Worm (Caenorhabditis elegans): Measurements from ENCODE around the gene Y105C5B.1.

Gene Y105C5B.1

ce11 chrIV:15870356-15870755 is at the start of gene Y105C5B.1:
TSS of gene Y105C5B.1 (plus strand) at chrIV:15870656.
- TF ChIP-seq unc-62 (GFP tag; optimal IDR thresholded peaks at IDR 0.05), result no peak

DNA sequence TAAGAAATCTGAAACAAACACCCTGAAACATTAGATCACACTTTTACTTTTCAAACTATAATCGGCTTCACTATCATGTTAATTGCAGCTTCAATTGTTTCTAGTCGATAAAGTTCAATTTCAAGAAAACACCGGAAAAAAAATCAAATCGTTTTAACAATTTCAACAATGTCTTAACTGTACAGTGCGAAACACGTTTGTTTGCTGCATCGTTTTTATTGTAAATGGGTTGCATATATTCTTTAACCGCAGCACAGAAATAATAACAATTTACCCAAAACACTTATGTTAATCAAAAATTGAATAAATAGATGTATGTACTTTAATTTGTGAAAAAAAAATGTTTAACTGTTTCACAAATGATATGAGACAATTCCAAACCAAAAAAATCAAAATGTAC is 26.4 kb upstream of the Y105C5B.1 start:
- no peak for TF ChIP-seq unc-62 (GFP tag; optimal IDR thresholded peaks at IDR 0.05)

DNA sequence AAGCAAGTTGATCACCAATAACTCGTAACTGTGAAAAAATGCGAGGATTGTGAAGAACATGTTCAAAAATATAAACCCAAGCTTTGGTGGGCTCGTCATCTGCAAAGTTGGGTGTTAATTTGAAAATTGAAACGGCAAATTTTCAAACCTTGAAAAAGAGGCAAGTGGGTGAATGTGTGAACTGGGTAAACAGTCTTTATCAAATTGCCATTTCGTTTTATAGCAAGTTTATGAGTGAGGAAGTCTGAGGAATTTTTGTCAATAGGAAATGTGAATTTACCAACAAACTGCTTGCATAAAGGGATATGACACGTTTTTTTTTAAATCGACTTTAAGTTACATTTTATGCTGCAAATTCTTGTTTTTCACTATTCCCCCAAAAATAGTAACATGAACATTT is 23.9 kb upstream of the Y105C5B.1 start, which contains the start of gene Y105C5A.1270:
TSS of gene Y105C5A.1270 (minus strand) at position 101 of the 400 bp plus-strand sequence.
- no peak for TF ChIP-seq unc-62 (GFP tag; optimal IDR thresholded peaks at IDR 0.05)

ce11 chrIV:15847096-15847495 is 23.4 kb upstream of the Y105C5B.1 start, which contains the start of gene Y105C5A.1269:
TSS of gene Y105C5A.1269 (plus strand) at chrIV:15847396.
- no peak for TF ChIP-seq unc-62 (GFP tag; optimal IDR thresholded peaks at IDR 0.05)

ce11 chrIV:15849656-15850055 is 20.8 kb upstream of the Y105C5B.1 start, which contains the start of gene Y105C5A.24:
TSS of gene Y105C5A.24 (plus strand) at chrIV:15849875.
- TF ChIP-seq unc-62 (GFP tag; optimal IDR thresholded peaks at IDR 0.05), result no peak

ce11 chrIV:15850647-15851046 is 19.8 kb upstream of the Y105C5B.1 start:
- TF ChIP-seq unc-62 (GFP tag; optimal IDR thresholded peaks at IDR 0.05), result no peak

ce11 chrIV:15852875-15853793 is 17.3 kb upstream of the Y105C5B.1 start:
- TF ChIP-seq unc-62 (GFP tag; optimal IDR thresholded peaks at IDR 0.05), result no peak

DNA sequence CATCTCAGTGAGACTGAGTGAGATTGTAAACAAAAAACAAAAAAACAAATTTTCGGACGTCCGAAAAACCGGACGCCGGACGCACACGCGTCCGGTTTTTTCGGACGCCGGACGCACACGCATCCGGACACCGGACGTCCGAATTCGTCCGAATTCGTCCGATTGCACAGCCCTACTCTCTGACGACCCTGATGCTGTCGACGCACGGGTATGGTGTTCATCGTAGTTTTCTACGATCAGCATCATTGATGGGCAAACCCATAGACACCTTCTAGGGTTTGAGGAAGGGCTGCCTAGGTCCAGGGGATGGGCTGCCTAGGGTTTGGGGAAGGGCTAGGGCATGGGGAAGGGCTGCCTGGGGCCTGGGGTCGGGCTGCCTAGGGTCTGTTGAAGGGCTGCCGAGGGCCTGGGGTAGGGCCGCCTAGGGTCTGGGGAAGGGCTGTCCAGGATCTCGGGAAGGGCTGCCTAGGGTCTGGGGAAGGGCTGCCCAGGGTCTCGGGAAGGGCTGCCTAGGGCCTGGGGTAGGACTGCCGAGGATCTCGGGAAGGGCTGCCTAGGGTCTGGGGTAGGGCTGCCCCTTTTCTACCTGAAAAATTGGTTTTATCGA is 16.5 kb upstream of the Y105C5B.1 start:
- no peak for TF ChIP-seq unc-62 (GFP tag; optimal IDR thresholded peaks at IDR 0.05)

DNA sequence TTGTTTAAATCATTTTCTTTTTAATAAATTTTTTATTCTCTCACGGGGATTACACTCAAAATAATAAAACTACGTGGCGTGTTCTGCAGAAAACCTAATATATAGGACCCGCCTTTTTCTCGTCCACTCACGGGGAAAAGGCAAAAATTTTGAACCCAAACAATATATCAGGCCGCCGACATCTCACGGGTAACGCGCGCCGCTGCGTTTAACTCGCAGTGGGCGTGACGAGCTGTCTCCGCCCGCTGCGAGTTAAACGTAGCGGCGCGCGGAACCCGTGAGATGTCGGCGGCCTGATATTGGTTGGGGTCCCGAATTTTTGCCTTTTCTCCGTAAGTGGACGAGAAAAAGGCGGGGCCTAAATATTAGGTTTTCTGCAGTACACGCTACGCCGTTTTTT is 9.0 kb upstream of the Y105C5B.1 start:
- no peak for TF ChIP-seq unc-62 (GFP tag; optimal IDR thresholded peaks at IDR 0.05)

ce11 chrIV:15868288-15868687 is 2.2 kb upstream of the Y105C5B.1 start:
- TF ChIP-seq unc-62 (GFP tag; optimal IDR thresholded peaks at IDR 0.05), result no peak

ce11 chrIV:15872633-15873032 is 2.2 kb downstream of the Y105C5B.1 start, which contains the start of gene gcy-25:
TSS of gene gcy-25 (plus strand) at chrIV:15872933.
- TF ChIP-seq unc-62 (GFP tag; optimal IDR thresholded peaks at IDR 0.05), result no peak

DNA sequence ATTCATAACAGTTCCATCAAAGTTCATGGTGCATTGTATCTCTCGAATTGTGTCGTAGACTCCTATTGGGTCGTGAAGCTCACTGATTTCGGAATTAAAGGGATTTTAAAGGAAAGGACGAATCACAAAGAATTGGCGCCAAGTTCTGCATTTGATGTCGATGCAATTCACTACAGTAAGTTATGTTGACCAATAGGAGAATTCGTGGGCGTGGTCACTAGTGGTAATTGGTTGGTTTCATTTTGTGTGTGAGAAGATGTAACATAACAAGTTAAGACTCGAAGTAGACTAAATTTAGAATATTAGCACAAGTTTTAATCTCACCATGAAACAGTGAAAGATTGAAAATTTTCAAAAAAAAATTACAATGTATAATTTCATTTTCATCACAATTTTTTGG is 7.8 kb downstream of the Y105C5B.1 start:
- TF ChIP-seq unc-62 (GFP tag; optimal IDR thresholded peaks at IDR 0.05), result no peak

DNA sequence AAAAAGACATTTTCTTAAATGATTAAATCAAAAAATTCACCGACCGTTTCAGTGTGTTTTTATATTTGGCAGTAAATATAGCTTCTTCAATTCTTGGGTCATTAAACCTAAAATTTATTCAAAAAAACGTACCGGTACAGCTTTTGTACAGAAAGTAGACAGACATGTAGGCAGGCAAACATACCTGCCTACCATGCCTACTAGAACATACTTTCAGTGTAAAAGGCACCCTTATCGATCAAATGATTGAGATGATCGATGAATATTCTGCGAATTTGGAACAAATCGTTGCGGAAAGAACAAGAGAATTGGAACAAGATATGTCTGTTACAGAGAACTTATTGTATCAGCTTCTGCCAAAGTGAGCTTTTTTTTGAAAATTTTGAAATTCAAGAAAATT is 9.7 kb downstream of the Y105C5B.1 start:
- no peak for TF ChIP-seq unc-62 (GFP tag; optimal IDR thresholded peaks at IDR 0.05)

ce11 chrIV:15883922-15884321 is 13.5 kb downstream of the Y105C5B.1 start, which contains the start of gene Y105C5B.3:
TSS of gene Y105C5B.3 (plus strand) at chrIV:15884222.
- TF ChIP-seq unc-62 (GFP tag; optimal IDR thresholded peaks at IDR 0.05), result no peak

DNA sequence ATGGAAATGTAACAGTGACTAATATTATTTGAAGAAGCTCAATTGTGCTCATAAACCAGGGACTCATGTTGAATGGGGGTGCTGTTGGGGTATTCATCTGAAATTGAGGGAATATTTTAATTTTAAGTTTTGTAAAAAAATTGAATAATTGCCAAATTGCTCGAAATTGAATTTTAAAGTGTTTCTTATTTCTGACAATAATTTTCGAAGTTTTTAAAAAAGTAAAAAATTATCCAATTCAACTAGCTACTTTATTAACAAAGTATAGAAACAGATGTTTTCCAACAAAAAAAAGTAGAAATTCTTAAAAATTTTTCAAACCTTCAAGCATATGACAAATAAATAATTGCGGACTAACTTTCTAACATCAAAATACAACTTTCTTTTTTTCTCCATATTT is 23.7 kb downstream of the Y105C5B.1 start, which contains the start of gene srv-14:
TSS of gene srv-14 (minus strand) at position 101 of the 400 bp plus-strand sequence.
- no peak for TF ChIP-seq unc-62 (GFP tag; optimal IDR thresholded peaks at IDR 0.05)

DNA sequence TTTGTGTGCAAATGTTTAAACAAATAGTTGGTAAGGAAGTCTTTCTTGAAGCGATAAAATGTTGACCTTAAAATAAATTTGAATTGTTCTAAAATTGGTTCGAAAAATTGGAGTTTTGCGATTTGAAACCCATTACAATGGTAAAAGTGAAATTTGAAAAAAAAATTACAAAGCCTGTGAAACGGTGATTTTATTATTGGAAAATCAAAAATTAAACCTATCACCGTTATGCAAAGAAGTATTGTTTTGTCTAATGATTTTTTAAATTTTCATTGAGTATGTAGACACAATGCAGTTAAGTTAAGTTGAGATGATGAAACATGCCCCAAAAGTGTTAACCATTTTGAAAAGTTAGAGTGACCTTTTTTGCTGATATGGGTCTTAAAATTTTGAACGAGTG is 24.4 kb downstream of the Y105C5B.1 start:
- TF ChIP-seq unc-62 (GFP tag; optimal IDR thresholded peaks at IDR 0.05), result no peak

ce11 chrIV:15900158-15900557 is 29.7 kb downstream of the Y105C5B.1 start:
- no peak for TF ChIP-seq unc-62 (GFP tag; optimal IDR thresholded peaks at IDR 0.05)
